Worm (Caenorhabditis elegans) whole organism, young adult: ENCODE results near the gene F36H5.13.

Experiments used
- Y95B8A.8 ChIP-seq: fragments of 200-800 bp; sonication (Bioruptor generic); IDR thresholded peaks from 2 replicates; pipeline ENCODE4 v1.3.6; 2022; ENCODE audit warnings: missing genetic modification reagents, missing genetic modification characterization, missing compliant biosample characterization
- egl-18 ChIP-seq: fragments of 200-800 bp; sonication (Bioruptor generic); IDR thresholded peaks from 2 replicates; pipeline ENCODE4 v1.3.6; 2022; ENCODE audit warnings: missing genetic modification reagents, missing genetic modification characterization, missing compliant biosample characterization
- hlh-26 ChIP-seq: fragments of 200-800 bp; sonication (Bioruptor generic); conservative IDR thresholded peaks from 2 replicates; pipeline ENCODE4 v1.3.6; 2022; ENCODE audit warnings: missing genetic modification reagents, missing genetic modification characterization, missing compliant biosample characterization
- madf-6 ChIP-seq: fragments of 200-800 bp; sonication (Bioruptor generic); IDR thresholded peaks from 2 replicates; pipeline ENCODE4 v1.3.6; 2022; ENCODE audit warnings: missing genetic modification reagents, missing genetic modification characterization, missing compliant biosample characterization
- madf-8 ChIP-seq: fragments of 200-800 bp; sonication (Bioruptor generic); conservative IDR thresholded peaks from 2 replicates; pipeline ENCODE4 v1.3.6; 2022; ENCODE audit warnings: missing genetic modification reagents, missing genetic modification characterization, missing compliant biosample characterization
- pha-4 ChIP-seq: fragments of 150-350 bp; sonication (generic microtip); optimal IDR thresholded peaks from 2 replicates; lab custom pipeline; 2014; ENCODE audit warnings: missing biosample characterization, missing genetic modification reagents, missing genetic modification characterization
- snpc-1.1 ChIP-seq: sonication (generic microtip); optimal IDR thresholded peaks from 2 replicates; lab custom pipeline; 2017; ENCODE audit warnings: missing genetic modification characterization, mild to moderate bottlenecking, missing compliant biosample characterization, antibody characterized with exemption, moderate library complexity, missing genotype, missing genetic modification reagents; ENCODE audit not compliant: insufficient read depth
- unc-62 ChIP-seq: fragments of 150-350 bp; optimal IDR thresholded peaks from 2 replicates; lab custom pipeline; 2014; ENCODE audit warnings: missing biosample characterization, missing genetic modification reagents, missing genetic modification characterization

DNA sequence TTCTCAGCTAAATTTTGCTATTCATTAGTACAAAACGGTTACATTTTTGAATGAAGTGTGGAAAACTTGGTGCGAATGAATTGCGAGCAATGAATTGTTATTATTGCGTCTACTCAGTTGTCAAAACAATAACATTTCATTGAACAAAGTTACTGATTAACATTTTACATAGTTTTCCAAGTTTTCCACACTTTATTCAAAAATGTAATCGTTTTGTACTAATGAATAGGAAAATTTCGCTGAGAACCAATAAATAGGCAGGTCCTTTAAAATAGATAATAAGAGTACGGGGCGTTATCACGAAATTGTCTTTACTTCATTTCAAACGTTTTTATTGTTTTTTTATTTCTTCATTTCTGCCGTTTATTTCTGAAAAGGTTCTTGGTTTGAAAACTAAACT lies 32.2 kb upstream of the F36H5.13 start, which contains the start of gene math-4:
- TF ChIP-seq madf-8 (GFP tag; lab: Robert Waterston, UW) = no peak
- no peak for TF ChIP-seq madf-6 (GFP tag; lab: Robert Waterston, UW)
- no peak for TF ChIP-seq egl-18
- no peak for TF ChIP-seq unc-62 (GFP tag; lab: Kevin White, UChicago)
- no peak for TF ChIP-seq hlh-26 (GFP tag; lab: Robert Waterston, UW)
- no peak for TF ChIP-seq snpc-1.1 (tag; lab: Kevin White, UChicago)
- TF ChIP-seq Y95B8A.8 (GFP tag; lab: Robert Waterston, UW) = no peak
- TF ChIP-seq pha-4 (tag; lab: Kevin White, UChicago) = no peak
